Worm (Caenorhabditis elegans): Measurements from ENCODE around the gene sptf-2.

sptf-2 gene

DNA sequence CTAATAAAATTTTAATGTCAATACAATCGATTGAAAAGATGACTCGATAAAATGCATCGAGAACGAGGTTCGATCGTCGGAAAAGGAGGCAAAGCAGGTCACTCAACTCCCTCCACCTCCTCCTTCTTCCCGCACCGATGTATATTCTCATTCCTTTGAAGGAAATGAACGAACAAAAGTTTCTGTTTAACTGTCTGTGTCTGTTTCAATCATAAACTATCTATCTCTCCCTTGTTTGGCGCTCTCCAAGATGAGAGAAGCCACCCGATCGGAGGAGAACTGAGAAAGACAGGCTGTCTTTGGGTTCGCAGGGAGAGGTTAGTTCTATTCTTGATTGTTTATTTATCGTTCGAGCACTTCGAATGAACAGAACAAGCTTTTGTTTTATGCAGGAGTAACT, 15.9 kb downstream of the sptf-2 start, which contains the start of gene D2085.7 (continued):
- TF ChIP-seq irx-1 (tag; optimal IDR thresholded peaks at IDR 0.05) (no peak), unc-30 (tag; optimal IDR thresholded peaks at IDR 0.05) (no peak), dsc-1 (tag; optimal IDR thresholded peaks at IDR 0.05) (no peak), mef-2 (tag; optimal IDR thresholded peaks at IDR 0.05) (no peak), lin-13 (GFP tag; optimal IDR thresholded peaks at IDR 0.05) (no peak), hpl-2 (GFP tag; optimal IDR thresholded peaks at IDR 0.05) (no peak)

DNA sequence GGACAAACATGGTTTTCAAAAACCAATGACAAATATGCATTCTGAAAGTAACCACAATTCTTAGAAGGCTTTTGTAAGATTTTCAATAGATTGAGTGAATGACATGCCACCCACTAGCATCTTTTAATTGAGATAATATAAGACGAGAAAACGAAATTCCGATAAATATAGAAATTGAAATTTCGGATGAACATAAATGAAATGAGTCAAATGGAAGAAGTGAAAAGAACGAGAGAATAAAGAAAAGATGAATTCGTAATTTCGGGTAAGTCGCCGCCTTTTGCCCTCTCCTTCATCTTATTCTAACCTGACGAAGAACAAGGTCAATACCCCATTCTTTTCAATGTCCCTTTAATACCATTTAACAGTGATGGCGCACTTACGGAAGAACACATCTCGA, 17.1 kb downstream of the sptf-2 start:
- peak; percentile 83 for TF ChIP-seq blmp-1 (tag; optimal IDR thresholded peaks at IDR 0.05)
- TF ChIP-seq dsc-1 (tag; optimal IDR thresholded peaks at IDR 0.05): no peak
- no peak for TF ChIP-seq dpl-1 (GFP tag; optimal IDR thresholded peaks at IDR 0.05)
- no peak for TF ChIP-seq skn-1 (tag; optimal IDR thresholded peaks at IDR 0.05)
- no peak for TF ChIP-seq fos-1 (tag; optimal IDR thresholded peaks at IDR 0.05)
- no peak for TF ChIP-seq lin-39 (tag; optimal IDR thresholded peaks at IDR 0.05)
- no peak for TF ChIP-seq sup-37 (GFP tag; optimal IDR thresholded peaks at IDR 0.05)
- no peak for TF ChIP-seq pax-3 (tag; optimal IDR thresholded peaks at IDR 0.05)
- no peak for TF ChIP-seq fkh-8 (tag; optimal IDR thresholded peaks at IDR 0.05)
- TF ChIP-seq nhr-20 (tag; optimal IDR thresholded peaks at IDR 0.05): no peak
- TF ChIP-seq ama-1 (optimal IDR thresholded peaks at IDR 0.05): no peak
- peak; percentile 13 for TF ChIP-seq lin-14 (GFP tag; optimal IDR thresholded peaks at IDR 0.05)
- TF ChIP-seq nhr-19 (GFP tag; conservative IDR thresholded peaks at IDR 0.05): no peak

DNA sequence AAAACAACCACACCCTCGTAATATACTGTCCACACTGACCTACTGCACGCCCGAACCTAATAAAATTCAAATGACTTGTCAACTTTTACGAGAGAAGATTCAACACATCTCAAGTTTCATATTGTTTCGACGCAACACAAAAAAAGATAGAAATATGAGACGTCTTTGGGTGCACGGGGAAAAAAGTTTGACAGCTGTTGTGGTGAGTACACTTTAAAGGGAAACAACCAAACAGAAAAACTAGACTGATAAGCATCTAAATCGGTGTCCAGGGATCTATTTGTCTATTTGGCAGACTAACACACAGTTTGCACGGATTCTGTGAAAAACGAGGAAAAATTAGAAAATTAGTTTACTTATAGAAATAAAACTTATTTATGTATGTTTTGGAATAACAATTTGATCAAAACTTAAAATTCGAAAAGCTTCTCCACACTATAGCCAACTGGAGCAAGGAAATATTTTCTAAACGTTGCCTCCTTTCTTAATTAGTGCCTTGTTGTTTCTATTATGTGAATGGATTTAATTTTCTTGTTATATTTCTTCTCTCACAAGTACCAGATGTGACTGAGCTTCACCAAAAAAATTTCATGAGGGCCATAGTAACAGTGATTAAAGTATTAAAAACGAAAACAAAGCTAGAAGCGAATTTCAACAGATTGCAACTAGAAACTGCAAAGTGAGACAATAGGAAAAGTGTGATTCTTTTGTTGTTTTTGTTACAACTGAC, 18.5 kb downstream of the sptf-2 start:
- TF ChIP-seq ceh-88 (GFP tag; IDR thresholded peaks at IDR 0.05) (no peak), nhr-76 (tag; optimal IDR thresholded peaks at IDR 0.05) (no peak), snu-23 (GFP tag; optimal IDR thresholded peaks at IDR 0.05) (no peak), aha-1 (tag; optimal IDR thresholded peaks at IDR 0.05) (no peak), F16B12.6 (tag; optimal IDR thresholded peaks at IDR 0.05) (no peak), sup-37 (GFP tag; optimal IDR thresholded peaks at IDR 0.05) (no peak), blmp-1 (tag; optimal IDR thresholded peaks at IDR 0.05) (peak; percentile 37), zag-1 (tag; optimal IDR thresholded peaks at IDR 0.05) (no peak), tbx-2 (tag; optimal IDR thresholded peaks at IDR 0.05) (no peak), unc-30 (tag; optimal IDR thresholded peaks at IDR 0.05) (no peak), Y116A8C.19 (tag; optimal IDR thresholded peaks at IDR 0.05; ENCODE audit: borderline replicate concordance) (no peak), C34B4.2 (tag; optimal IDR thresholded peaks at IDR 0.05) (no peak), mep-1 (tag; optimal IDR thresholded peaks at IDR 0.05) (no peak), lin-14 (GFP tag; optimal IDR thresholded peaks at IDR 0.05) (peak; percentile 58), skn-1 (tag; optimal IDR thresholded peaks at IDR 0.05) (no peak), ceh-8 (GFP tag; optimal IDR thresholded peaks at IDR 0.05) (no peak), fkh-8 (tag; optimal IDR thresholded peaks at IDR 0.05) (no peak), vab-15 (tag; optimal IDR thresholded peaks at IDR 0.05) (no peak), fkh-10 (GFP tag; optimal IDR thresholded peaks at IDR 0.05) (no peak), fkh-4 (tag; optimal IDR thresholded peaks at IDR 0.05; ENCODE audit: borderline replicate concordance) (peak; percentile 76), efl-1 (optimal IDR thresholded peaks at IDR 0.05) (no peak), efl-1 (GFP tag; optimal IDR thresholded peaks at IDR 0.05 in 1 of 2) (peak in 1 of 2 experiments; percentile 67), irx-1 (tag; optimal IDR thresholded peaks at IDR 0.05) (no peak), hlh-17 (GFP tag; optimal IDR thresholded peaks at IDR 0.05; ENCODE audit: borderline replicate concordance) (no peak), lsy-2 (tag; optimal IDR thresholded peaks at IDR 0.05) (peak in 1 of 2 experiments; percentile 20), nhr-237 (tag; optimal IDR thresholded peaks at IDR 0.05) (no peak), tlp-1 (tag; optimal IDR thresholded peaks at IDR 0.05) (no peak), mab-9 (GFP tag; IDR thresholded peaks at IDR 0.05) (no peak), ces-1 (GFP tag; optimal IDR thresholded peaks at IDR 0.05) (no peak), elt-2 (tag; optimal IDR thresholded peaks at IDR 0.05) (no peak), ets-5 (GFP tag; IDR thresholded peaks at IDR 0.05) (no peak), lin-15B (tag; optimal IDR thresholded peaks at IDR 0.05) (no peak), nhr-12 (tag; optimal IDR thresholded peaks at IDR 0.05) (no peak), mef-2 (tag; optimal IDR thresholded peaks at IDR 0.05) (no peak), jun-1 (tag; optimal IDR thresholded peaks at IDR 0.05) (no peak), nhr-19 (GFP tag; conservative IDR thresholded peaks at IDR 0.05) (no peak), unc-62 (GFP tag; optimal IDR thresholded peaks at IDR 0.05) (no peak), ceh-63 (GFP tag; optimal IDR thresholded peaks at IDR 0.05) (no peak), nhr-85 (tag) (no peak), swsn-7 (tag; optimal IDR thresholded peaks at IDR 0.05) (no peak)

Measured in whole organism, L1 larva.